Worm (Caenorhabditis elegans): ENCODE results near the gene K01D12.8.

K01D12.8 gene

DNA sequence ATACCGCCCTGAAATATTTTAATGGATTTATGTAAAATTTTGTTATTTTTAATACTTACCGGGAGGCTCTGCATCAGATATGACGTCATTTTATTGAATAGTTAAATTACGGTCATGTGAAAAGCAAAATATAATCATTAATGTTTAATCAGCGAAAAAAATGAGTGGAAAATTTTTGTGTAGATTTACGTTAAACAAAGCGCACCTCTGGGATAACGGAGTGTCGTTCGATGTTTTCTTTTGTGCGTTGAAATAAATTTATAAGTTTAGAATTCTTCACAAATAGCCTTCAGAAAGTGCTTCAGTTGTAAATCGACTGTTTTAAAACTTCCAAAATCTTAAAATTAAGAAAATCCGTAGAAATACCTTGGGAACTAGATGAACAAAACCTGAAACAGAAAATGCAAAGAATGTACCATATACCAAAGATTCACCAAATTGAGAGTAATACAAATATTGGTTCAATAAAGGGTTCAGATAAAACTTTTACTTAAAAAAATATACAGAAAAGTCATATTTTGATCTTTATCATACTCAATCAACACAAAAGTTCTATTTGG is 1.7 kb upstream of the K01D12.8 start, which contains the start of the genes K01D12.20 and miga-1:
Gene K01D12.20 (minus strand): TSS at position 138 of the 560 bp plus-strand sequence.
Gene miga-1 (minus strand): TSS at position 183 of the 560 bp plus-strand sequence.
- TF ChIP-seq snpc-4 (tag; optimal IDR thresholded peaks at IDR 0.05), result peak; percentile 34
- no peak for TF ChIP-seq lin-39 (tag; optimal IDR thresholded peaks at IDR 0.05)
- no peak for TF ChIP-seq nhr-67 (tag; optimal IDR thresholded peaks at IDR 0.05)
- TF ChIP-seq zag-1 (tag; optimal IDR thresholded peaks at IDR 0.05), result no peak
- no peak for TF ChIP-seq fkh-10 (GFP tag; optimal IDR thresholded peaks at IDR 0.05)
- TF ChIP-seq elt-1 (tag; optimal IDR thresholded peaks at IDR 0.05), result no peak
- no peak for TF ChIP-seq ztf-4 (tag; optimal IDR thresholded peaks at IDR 0.05)
- no peak for TF ChIP-seq nhr-25 (tag; optimal IDR thresholded peaks at IDR 0.05)
- TF ChIP-seq ceh-16 (tag; optimal IDR thresholded peaks at IDR 0.05), result no peak
- TF ChIP-seq unc-39 (tag; optimal IDR thresholded peaks at IDR 0.05), result no peak
- TF ChIP-seq hmg-11 (tag; optimal IDR thresholded peaks at IDR 0.05), result no peak
- TF ChIP-seq pqm-1 (tag; optimal IDR thresholded peaks at IDR 0.05), result peak; percentile 18
- TF ChIP-seq jun-1 (tag; optimal IDR thresholded peaks at IDR 0.05), result no peak
- TF ChIP-seq eor-1 (tag; optimal IDR thresholded peaks at IDR 0.05), result no peak
- no peak for TF ChIP-seq elt-3 (tag; optimal IDR thresholded peaks at IDR 0.05)
- no peak for TF ChIP-seq nhr-77 (tag; optimal IDR thresholded peaks at IDR 0.05)
- TF ChIP-seq ZK546.5 (tag; optimal IDR thresholded peaks at IDR 0.05), result no peak
- TF ChIP-seq elt-2 (tag; optimal IDR thresholded peaks at IDR 0.05), result peak; percentile 44
- no peak for TF ChIP-seq lsy-12 (tag; optimal IDR thresholded peaks at IDR 0.05)
- no peak for TF ChIP-seq nhr-12 (tag; optimal IDR thresholded peaks at IDR 0.05)
- no peak for TF ChIP-seq ceh-82 (tag; optimal IDR thresholded peaks at IDR 0.05)
- no peak for TF ChIP-seq sea-2 (GFP tag; optimal IDR thresholded peaks at IDR 0.05)
- peak; percentile 40 for TF ChIP-seq nhr-23 (tag; optimal IDR thresholded peaks at IDR 0.05)
- TF ChIP-seq ceh-28 (tag; optimal IDR thresholded peaks at IDR 0.05), result no peak
- peak; percentile 93 for TF ChIP-seq R02D3.7 (tag; optimal IDR thresholded peaks at IDR 0.05)
- no peak for TF ChIP-seq ama-1 (optimal IDR thresholded peaks at IDR 0.05)
- TF ChIP-seq aly-2 (tag; optimal IDR thresholded peaks at IDR 0.05), result no peak
- TF ChIP-seq skn-1 (tag; optimal IDR thresholded peaks at IDR 0.05), result no peak
- TF ChIP-seq egl-27 (tag; optimal IDR thresholded peaks at IDR 0.05), result no peak
- TF ChIP-seq mdl-1 (tag; optimal IDR thresholded peaks at IDR 0.05), result no peak
- TF ChIP-seq nfya-1 (tag; optimal IDR thresholded peaks at IDR 0.05; ENCODE audit: insufficient read depth), result no peak
- no peak for TF ChIP-seq fkh-2 (tag; optimal IDR thresholded peaks at IDR 0.05)
- TF ChIP-seq tbx-2 (tag; optimal IDR thresholded peaks at IDR 0.05), result no peak
- TF ChIP-seq nhr-28 (tag; optimal IDR thresholded peaks at IDR 0.05), result no peak
- no peak for TF ChIP-seq nhr-11 (tag; optimal IDR thresholded peaks at IDR 0.05)
- TF ChIP-seq egl-5 (tag; optimal IDR thresholded peaks at IDR 0.05), result no peak
- peak; percentile 47 for TF ChIP-seq lin-15B (tag; optimal IDR thresholded peaks at IDR 0.05)
- TF ChIP-seq daf-12 (tag; optimal IDR thresholded peaks at IDR 0.05), result no peak
- TF ChIP-seq nhr-43 (tag; optimal IDR thresholded peaks at IDR 0.05; ENCODE audit: poor library complexity, severe bottlenecking), result no peak
- peak; percentile 64 for TF ChIP-seq pha-4 (tag; optimal IDR thresholded peaks at IDR 0.05)
- TF ChIP-seq nhr-237 (tag; optimal IDR thresholded peaks at IDR 0.05), result no peak
- TF ChIP-seq unc-62 (GFP tag; optimal IDR thresholded peaks at IDR 0.05), result no peak

DNA sequence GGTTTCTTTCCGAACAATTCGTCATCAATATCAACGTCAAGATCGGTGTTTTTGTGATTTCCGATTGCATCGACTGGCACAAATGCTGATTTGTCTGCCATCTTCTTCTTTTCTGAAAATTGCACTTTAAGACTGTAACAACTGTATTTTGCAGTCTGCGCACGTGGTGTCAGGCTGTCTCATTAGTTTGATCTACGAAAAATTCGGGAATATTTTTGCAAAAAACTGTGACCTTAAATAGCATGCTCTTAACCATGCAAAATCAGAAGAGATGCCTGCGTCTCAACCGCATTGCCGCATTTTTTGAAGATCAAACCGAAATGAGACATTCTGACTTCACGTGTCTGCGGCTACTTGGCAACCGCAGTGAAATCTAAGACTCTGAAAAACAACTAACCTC is 1.1 kb upstream of the K01D12.8 start, which contains the start of gene K01D12.7:
Gene K01D12.7 (minus strand): TSS at position 101 of the 400 bp plus-strand sequence.
- TF ChIP-seq nhr-25 (tag; optimal IDR thresholded peaks at IDR 0.05), result no peak
- TF ChIP-seq nhr-23 (tag; optimal IDR thresholded peaks at IDR 0.05), result no peak
- TF ChIP-seq sea-2 (GFP tag; optimal IDR thresholded peaks at IDR 0.05), result no peak
- TF ChIP-seq ceh-9 (tag; optimal IDR thresholded peaks at IDR 0.05), result no peak
- TF ChIP-seq ama-1 (optimal IDR thresholded peaks at IDR 0.05), result no peak
- TF ChIP-seq R02D3.7 (tag; optimal IDR thresholded peaks at IDR 0.05), result no peak
- no peak for TF ChIP-seq nhr-12 (tag; optimal IDR thresholded peaks at IDR 0.05)
- TF ChIP-seq aly-2 (tag; optimal IDR thresholded peaks at IDR 0.05), result no peak
- TF ChIP-seq ceh-28 (tag; optimal IDR thresholded peaks at IDR 0.05), result no peak
- no peak for TF ChIP-seq elt-2 (tag; optimal IDR thresholded peaks at IDR 0.05)
- no peak for TF ChIP-seq fkh-10 (GFP tag; optimal IDR thresholded peaks at IDR 0.05)
- no peak for TF ChIP-seq egl-27 (tag; optimal IDR thresholded peaks at IDR 0.05)
- no peak for TF ChIP-seq pqm-1 (tag; optimal IDR thresholded peaks at IDR 0.05)
- no peak for TF ChIP-seq mml-1 (tag; optimal IDR thresholded peaks at IDR 0.05)
- no peak for TF ChIP-seq tbx-2 (tag; optimal IDR thresholded peaks at IDR 0.05)
